Worm (Caenorhabditis elegans) whole organism, L4 larva: ENCODE data around the gene C31C9.6.

Source experiments
- F10B5.3 ChIP-seq: sonication (generic microtip); optimal IDR thresholded peaks from 2 replicates; lab custom pipeline; 2016; ENCODE audit warnings: mild to moderate bottlenecking, missing genetic modification characterization, missing compliant biosample characterization
- R02D3.7 ChIP-seq: fragments of 150-350 bp; sonication (generic microtip); optimal IDR thresholded peaks from 3 replicates; lab custom pipeline; 2014; ENCODE audit warnings: missing biosample characterization, missing genetic modification characterization
- T20F7.1 ChIP-seq: fragments of 200-800 bp; sonication (Bioruptor generic); optimal IDR thresholded peaks from 2 replicates; lab custom pipeline; 2018; ENCODE audit warnings: mild to moderate bottlenecking, missing genetic modification characterization, missing compliant biosample characterization
- Y105C5A.15 ChIP-seq: fragments of 200-800 bp; sonication (Bioruptor generic); IDR thresholded peaks from 2 replicates; pipeline ENCODE4 v1.3.6; 2022; ENCODE audit warnings: missing genetic modification characterization, missing compliant biosample characterization
- Y75B8A.6 ChIP-seq: fragments of 200-800 bp; sonication (Bioruptor generic); IDR thresholded peaks from 2 replicates; pipeline ENCODE4 v1.3.6; 2022; ENCODE audit warnings: missing genetic modification reagents, missing genetic modification characterization, missing compliant biosample characterization
- ZK337.2 ChIP-seq: fragments of 200-800 bp; sonication (Bioruptor generic); IDR thresholded peaks from 2 replicates; pipeline ENCODE4 v1.3.6; 2022; ENCODE audit warnings: missing genetic modification reagents, missing genetic modification characterization, missing compliant biosample characterization
- aha-1 ChIP-seq: fragments of 150-350 bp; peaks from one replicate; lab custom pipeline; 2014; ENCODE audit warnings: missing biosample characterization, missing genetic modification characterization
- arid-1 ChIP-seq: fragments of 200-800 bp; sonication (Bioruptor generic); conservative IDR thresholded peaks from 2 replicates; pipeline ENCODE4 v1.3.6; 2022; ENCODE audit warnings: missing genetic modification reagents, missing genetic modification characterization, missing compliant biosample characterization
- ceh-20 ChIP-seq: fragments of 200-800 bp; sonication (Bioruptor generic); IDR thresholded peaks from 2 replicates; pipeline ENCODE4 v1.3.6; 2022; ENCODE audit warnings: missing genetic modification reagents, missing genetic modification characterization, missing compliant biosample characterization
- ceh-28 ChIP-seq: fragments of 150-350 bp; optimal IDR thresholded peaks from 2 replicates; lab custom pipeline; 2014; ENCODE audit warnings: missing biosample characterization, missing genetic modification reagents, missing genetic modification characterization
- ceh-44 ChIP-seq: fragments of 200-800 bp; sonication (Bioruptor generic); IDR thresholded peaks from 2 replicates; pipeline ENCODE4 v1.3.6; 2022; ENCODE audit warnings: missing genetic modification reagents, missing genetic modification characterization, missing compliant biosample characterization
- ces-1 ChIP-seq: fragments of 150-350 bp; sonication (generic microtip); optimal IDR thresholded peaks from 4 replicates; lab custom pipeline; 2014; ENCODE audit warnings: missing biosample characterization, missing genetic modification reagents, missing genetic modification characterization
- cey-2 ChIP-seq: sonication (generic microtip); optimal IDR thresholded peaks from 3 replicates; lab custom pipeline; 2017; ENCODE audit warnings: missing genetic modification characterization, mild to moderate bottlenecking, missing compliant biosample characterization, antibody characterized with exemption, borderline replicate concordance; ENCODE audit not compliant: insufficient read depth
- daf-12 ChIP-seq: fragments of 150-350 bp; optimal IDR thresholded peaks from 2 replicates; lab custom pipeline; 2014; ENCODE audit warnings: missing biosample characterization, missing genetic modification reagents, missing genetic modification characterization
- daf-16 ChIP-seq, 3 experiments: sonication (generic microtip); optimal IDR thresholded peaks; 2 replicates each; lab custom pipeline; 2016 to 2017; ENCODE audit warnings: missing genetic modification characterization in 3 of 3, missing genetic modification reagents in 3 of 3, mild to moderate bottlenecking in 2 of 3, missing compliant biosample characterization in 2 of 3, missing biosample characterization in 1 of 3, moderate library complexity in 1 of 3
- daf-8 ChIP-seq: fragments of 200-800 bp; sonication (Bioruptor generic); IDR thresholded peaks from 2 replicates; pipeline ENCODE4 v1.3.6; 2022; ENCODE audit warnings: missing genetic modification characterization, missing compliant biosample characterization
- dmd-6 ChIP-seq: fragments of 200-800 bp; sonication (Bioruptor generic); IDR thresholded peaks from 2 replicates; pipeline ENCODE4 v1.3.6; 2022; ENCODE audit warnings: missing genetic modification reagents, missing genetic modification characterization, missing compliant biosample characterization
- dpl-1 ChIP-seq: fragments of 150-350 bp; optimal IDR thresholded peaks from 2 replicates; lab custom pipeline; 2014; ENCODE audit warnings: missing biosample characterization, missing genetic modification reagents, missing genetic modification characterization
- duxl-1 ChIP-seq: sonication (generic microtip); optimal IDR thresholded peaks from 2 replicates; lab custom pipeline; 2016; ENCODE audit warnings: mild to moderate bottlenecking, missing genetic modification characterization, moderate library complexity, missing compliant biosample characterization; ENCODE audit not compliant: poor library complexity
- dve-1 ChIP-seq: sonication (generic microtip); optimal IDR thresholded peaks from 2 replicates; lab custom pipeline; 2017; ENCODE audit warnings: antibody characterized with exemption, mild to moderate bottlenecking, missing genetic modification characterization, missing compliant biosample characterization; ENCODE audit not compliant: insufficient read depth
- egl-27 ChIP-seq: sonication (generic microtip); optimal IDR thresholded peaks from 3 replicates; lab custom pipeline; 2017; ENCODE audit warnings: missing biosample characterization, missing genetic modification reagents, missing genetic modification characterization
- fos-1 ChIP-seq: fragments of 150-350 bp; optimal IDR thresholded peaks from 2 replicates; lab custom pipeline; 2014; ENCODE audit warnings: missing biosample characterization, missing genetic modification characterization
- hif-1 ChIP-seq, 2 experiments: sonication (generic microtip); optimal IDR thresholded peaks; 2 replicates each; lab custom pipeline; 2016 to 2017; ENCODE audit warnings: missing compliant biosample characterization in 2 of 2, missing genetic modification characterization in 2 of 2, missing genetic modification reagents in 2 of 2, missing genotype in 2 of 2, mild to moderate bottlenecking in 1 of 2
- hlh-11 ChIP-seq: fragments of 200-800 bp; sonication (Bioruptor generic); optimal IDR thresholded peaks from 2 replicates; lab custom pipeline; 2018; ENCODE audit warnings: mild to moderate bottlenecking, missing genetic modification characterization, missing compliant biosample characterization
- hlh-30 ChIP-seq: sonication (generic microtip); optimal IDR thresholded peaks from 2 replicates; lab custom pipeline; 2017; ENCODE audit warnings: antibody characterized with exemption, mild to moderate bottlenecking, missing genetic modification characterization, missing compliant biosample characterization; ENCODE audit not compliant: insufficient read depth
- hmg-1.1 ChIP-seq: fragments of 200-800 bp; sonication (Bioruptor generic); IDR thresholded peaks from 2 replicates; pipeline ENCODE4 v1.3.6; 2022; ENCODE audit warnings: missing genetic modification reagents, missing genetic modification characterization, missing compliant biosample characterization
- lin-13 ChIP-seq: fragments of 150-350 bp; optimal IDR thresholded peaks from 2 replicates; lab custom pipeline; 2014; ENCODE audit warnings: missing biosample characterization, missing genetic modification reagents, missing genetic modification characterization
- lsy-2 ChIP-seq, 2 experiments: fragments of 150-350 bp in 1 of 2; sonication (generic microtip) in 1 of 2; optimal IDR thresholded peaks; 2 replicates each; lab custom pipeline; 2014 to 2017; ENCODE audit warnings: missing biosample characterization in 2 of 2, missing genetic modification characterization in 2 of 2
- mdt-29 ChIP-seq: fragments of 200-800 bp; sonication (Bioruptor generic); IDR thresholded peaks from 2 replicates; pipeline ENCODE4 v1.3.6; 2022; ENCODE audit warnings: missing genetic modification reagents, missing genetic modification characterization, missing compliant biosample characterization
- mep-1 ChIP-seq: fragments of 150-350 bp; sonication (generic microtip); optimal IDR thresholded peaks from 3 replicates; lab custom pipeline; 2014; ENCODE audit warnings: missing biosample characterization, missing genetic modification characterization
- mes-2 ChIP-seq: sonication (generic microtip); optimal IDR thresholded peaks from 2 replicates; lab custom pipeline; 2016; ENCODE audit warnings: missing genotype, mild to moderate bottlenecking, missing genetic modification characterization, missing compliant biosample characterization; ENCODE audit not compliant: poor library complexity, severe bottlenecking
- mxl-2 ChIP-seq: fragments of 200-800 bp; sonication (Bioruptor generic); conservative IDR thresholded peaks from 2 replicates; pipeline ENCODE4 v1.3.6; 2022; ENCODE audit warnings: missing genetic modification reagents, missing genetic modification characterization, missing compliant biosample characterization
- nhr-10 ChIP-seq: fragments of 150-350 bp; optimal IDR thresholded peaks from 2 replicates; lab custom pipeline; 2014; ENCODE audit warnings: missing biosample characterization, missing genetic modification characterization
- nhr-102 ChIP-seq: sonication (generic microtip); optimal IDR thresholded peaks from 2 replicates; lab custom pipeline; 2016; ENCODE audit warnings: mild to moderate bottlenecking, missing genetic modification characterization, moderate library complexity, missing compliant biosample characterization
- nhr-28 ChIP-seq: fragments of 150-350 bp; optimal IDR thresholded peaks from 2 replicates; lab custom pipeline; 2014; ENCODE audit warnings: missing biosample characterization, missing genetic modification characterization
- nhr-41 ChIP-seq: fragments of 200-800 bp; sonication (Bioruptor generic); IDR thresholded peaks from 2 replicates; pipeline ENCODE4 v1.3.6; 2022; ENCODE audit warnings: missing genetic modification reagents, missing genetic modification characterization, missing compliant biosample characterization
- nhr-48 ChIP-seq: sonication (generic microtip); optimal IDR thresholded peaks from 2 replicates; lab custom pipeline; 2016; ENCODE audit warnings: mild to moderate bottlenecking, missing genetic modification characterization, missing compliant biosample characterization
- nhr-77 ChIP-seq: fragments of 150-350 bp; optimal IDR thresholded peaks from 2 replicates; lab custom pipeline; 2014; ENCODE audit warnings: missing biosample characterization, missing genetic modification characterization
- pqm-1 ChIP-seq: sonication (generic microtip); optimal IDR thresholded peaks from 2 replicates; lab custom pipeline; 2017; ENCODE audit warnings: missing biosample characterization, missing genetic modification characterization
- rbr-2 ChIP-seq: sonication (generic microtip); optimal IDR thresholded peaks from 2 replicates; lab custom pipeline; 2016; ENCODE audit warnings: missing genotype, missing genetic modification characterization, missing compliant biosample characterization
- saeg-2 ChIP-seq: fragments of 200-800 bp; sonication (Bioruptor generic); IDR thresholded peaks from 2 replicates; pipeline ENCODE4 v1.3.6; 2022; ENCODE audit warnings: missing genetic modification reagents, missing genetic modification characterization, missing compliant biosample characterization
- set-16 ChIP-seq: fragments of 200-800 bp; sonication (Bioruptor generic); IDR thresholded peaks from 2 replicates; pipeline ENCODE4 v1.3.6; 2022; ENCODE audit warnings: missing genetic modification reagents, missing genetic modification characterization, missing compliant biosample characterization
- skn-1 ChIP-seq: fragments of 150-350 bp; optimal IDR thresholded peaks from 2 replicates; lab custom pipeline; 2014; ENCODE audit warnings: missing biosample characterization, missing genetic modification characterization
- snpc-1.2 ChIP-seq: fragments of 200-800 bp; sonication (Bioruptor generic); IDR thresholded peaks from 2 replicates; pipeline ENCODE4 v1.3.6; 2022; ENCODE audit warnings: missing genetic modification reagents, missing genetic modification characterization, missing compliant biosample characterization
- snpc-4 ChIP-seq: fragments of 150-350 bp; optimal IDR thresholded peaks from 2 replicates; lab custom pipeline; 2014; ENCODE audit warnings: missing biosample characterization, missing genetic modification characterization
- tag-97 ChIP-seq: fragments of 200-800 bp; sonication (Bioruptor generic); IDR thresholded peaks from 2 replicates; pipeline ENCODE4 v1.3.6; 2022; ENCODE audit warnings: missing genetic modification characterization, missing compliant biosample characterization
- unc-130 ChIP-seq: sonication (generic microtip); optimal IDR thresholded peaks from 2 replicates; lab custom pipeline; 2016; ENCODE audit warnings: missing genetic modification reagents, missing genetic modification characterization, missing compliant biosample characterization
- zag-1 ChIP-seq: fragments of 150-350 bp; optimal IDR thresholded peaks from 2 replicates; lab custom pipeline; 2014; ENCODE audit warnings: missing biosample characterization, missing genetic modification characterization
- zfp-3 ChIP-seq: fragments of 200-800 bp; sonication (Bioruptor generic); conservative IDR thresholded peaks from 2 replicates; pipeline ENCODE4 v1.3.6; 2022; ENCODE audit warnings: missing genetic modification reagents, missing genetic modification characterization, missing compliant biosample characterization

The C31C9.6 gene

ce11 chrII:13672057-13672456, 10.2 kb upstream of the C31C9.6 start:
- TF ChIP-seq nhr-10 (tag; lab: Kevin White, UChicago) (no peak), cey-2 (tag; lab: Kevin White, UChicago) (no peak), mxl-2 (GFP tag; lab: Robert Waterston, UW) (no peak), daf-12 (tag; lab: Kevin White, UChicago) (no peak), T20F7.1 (GFP tag; lab: Kevin White, UChicago) (no peak), ces-1 (GFP tag; lab: Kevin White, UChicago) (no peak), fos-1 (no peak), Y105C5A.15 (GFP tag; lab: Robert Waterston, UW) (no peak), hlh-11 (tag; lab: Kevin White, UChicago) (peak; percentile 35), R02D3.7 (tag; lab: Kevin White, UChicago) (no peak), dmd-6 (peak; percentile 39; the same call in 1 of the 2 replicates), ceh-28 (tag; lab: Kevin White, UChicago) (no peak), Y75B8A.6 (GFP tag; lab: Robert Waterston, UW) (no peak), mep-1 (tag; lab: Kevin White, UChicago) (peak; percentile 10), hif-1 (tag; optimal IDR thresholded peaks at IDR 0.05; lab: Kevin White, UChicago) (no peak), rbr-2 (tag; lab: Kevin White, UChicago) (no peak), zag-1 (tag; lab: Kevin White, UChicago) (no peak), aha-1 (tag; lab: Kevin White, UChicago) (no peak), lsy-2 (tag; optimal IDR thresholded peaks at IDR 0.05; lab: Kevin White, UChicago) (no peak), mes-2 (tag; lab: Kevin White, UChicago) (peak; percentile 22), daf-8 (GFP tag; lab: Robert Waterston, UW) (no peak), dve-1 (tag; lab: Kevin White, UChicago) (peak; percentile 49), egl-27 (no peak), hlh-30 (tag; lab: Kevin White, UChicago) (peak; percentile 74), ceh-44 (no peak), F10B5.3 (tag; lab: Kevin White, UChicago) (no peak), skn-1 (no peak), zfp-3 (GFP tag; lab: Robert Waterston, UW) (no peak), mdt-29 (GFP tag; lab: Robert Waterston, UW) (no peak), unc-130 (no peak), set-16 (no peak), dpl-1 (GFP tag; lab: Kevin White, UChicago) (no peak), saeg-2 (GFP tag; lab: Robert Waterston, UW) (no peak), hmg-1.1 (no peak), ZK337.2 (GFP tag; lab: Robert Waterston, UW) (no peak), nhr-102 (tag; lab: Kevin White, UChicago) (no peak), arid-1 (GFP tag; lab: Robert Waterston, UW) (no peak), tag-97 (no peak), ceh-20 (GFP tag; lab: Robert Waterston, UW) (no peak), snpc-4 (tag; lab: Kevin White, UChicago) (no peak), lin-13 (no peak)

- TF ChIP-seq dve-1 (tag; lab: Kevin White, UChicago) (peak; percentile 20), nhr-28 (tag; lab: Kevin White, UChicago) (peak; percentile 75), dmd-6 (peak; percentile 71), hlh-11 (tag; lab: Kevin White, UChicago) (peak; percentile 69), daf-16 (GFP tag; optimal IDR thresholded peaks at IDR 0.05; lab: Kevin White, UChicago) (no peak), daf-16 (tag; optimal IDR thresholded peaks at IDR 0.05; lab: Kevin White, UChicago) (peak; percentile 51), pqm-1 (tag; lab: Kevin White, UChicago) (peak; percentile 84), set-16 (peak; percentile 58; the same call in 1 of the 2 replicates), nhr-77 (tag; lab: Kevin White, UChicago) (peak; percentile 73), duxl-1 (tag; lab: Kevin White, UChicago) (no peak), snpc-1.2 (no peak), nhr-48 (tag; lab: Kevin White, UChicago) (peak; percentile 23), saeg-2 (GFP tag; lab: Robert Waterston, UW) (no peak), nhr-41 (no peak), hlh-30 (tag; lab: Kevin White, UChicago) (peak; percentile 13), ces-1 (GFP tag; lab: Kevin White, UChicago) (no peak), snpc-4 (tag; lab: Kevin White, UChicago) (no peak)
Measured at ce11 chrII:13670707-13671295, 8.9 kb upstream of the C31C9.6 start.
